Fruit fly (Drosophila melanogaster) Kc167 (cell line): ENCODE results near the gene CG45263.

Experiments
- Myc ChIP-seq: fragments of >200 bp; optimal IDR thresholded peaks from 2 replicates; lab custom pipeline; 2017; ENCODE audit warnings: missing external identifiers
- Sin3A ChIP-seq: fragments of >200 bp; optimal IDR thresholded peaks from 2 replicates; lab custom pipeline; 2018; ENCODE audit warnings: missing external identifiers
- h ChIP-seq: fragments of >200 bp; optimal IDR thresholded peaks from 3 replicates; lab custom pipeline; 2018; ENCODE audit warnings: missing external identifiers
- insv ChIP-seq: fragments of >200 bp; optimal IDR thresholded peaks from 3 replicates; lab custom pipeline; 2018; ENCODE audit warnings: missing external identifiers
- psq ChIP-seq: fragments of >200 bp; optimal IDR thresholded peaks from 2 replicates; lab custom pipeline; 2017; ENCODE audit warnings: missing external identifiers
- ttk ChIP-seq: sonication (Bioruptor generic); optimal IDR thresholded peaks from 2 replicates; lab custom pipeline; 2017; ENCODE audit warnings: missing external identifiers

DNA sequence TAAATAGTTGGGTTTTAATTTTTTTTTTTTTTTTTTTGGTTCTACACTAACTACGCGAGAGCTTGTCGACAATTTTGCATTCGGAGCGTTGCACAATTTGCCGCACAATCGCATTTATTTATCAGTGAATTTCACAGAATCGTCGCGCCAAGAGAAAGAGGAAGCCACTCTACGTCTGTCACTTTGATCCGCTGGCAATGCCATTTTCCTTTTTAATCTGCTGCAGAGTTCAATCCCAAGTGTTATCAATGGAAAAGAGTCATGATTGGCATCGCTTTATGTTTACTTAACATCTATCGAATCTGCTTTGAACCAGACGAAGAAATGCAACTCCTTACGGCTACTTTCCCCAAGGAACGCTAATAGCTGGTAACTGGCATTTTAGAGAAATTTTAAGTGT lies 147.8 kb downstream of the CG45263 start:
- TF ChIP-seq insv (lab: Kevin White, UChicago) (no peak), ttk (lab: Kevin White, UChicago) (no peak), psq (no peak), Sin3A (lab: Kevin White, UChicago) (no peak), Myc (lab: Kevin White, UChicago) (no peak), h (lab: Kevin White, UChicago) (no peak)
